Fruit fly (Drosophila melanogaster): ENCODE measurements around the gene Grl36b.

Gene Grl36b

dm6 chr2L:18148552-18149219 lies 23.1 kb upstream of the Grl36b start (continued):
- TF ChIP-seq CG13287 (GFP tag; IDR thresholded peaks at IDR 0.05; ENCODE audit: partially characterized antibody) (no peak), HmgD (GFP tag; optimal IDR thresholded peaks at IDR 0.05) (no peak), Mrtf (GFP tag; IDR thresholded peaks at IDR 0.05) (peak; percentile 62; the same call in 2 of the 3 replicates), NK7.1 (GFP tag; optimal IDR thresholded peaks at IDR 0.05) (no peak), corto (GFP tag; optimal IDR thresholded peaks at IDR 0.05) (no peak), sima (GFP tag; optimal IDR thresholded peaks at IDR 0.05) (no peak), Doc2 (GFP tag; IDR thresholded peaks at IDR 0.05) (no peak), run (tag; optimal IDR thresholded peaks at IDR 0.05) (peak; percentile 45), CG1603 (tag; optimal IDR thresholded peaks at IDR 0.05) (peak; percentile 68), CG14860 (GFP tag; IDR thresholded peaks at IDR 0.05; ENCODE audit: partially characterized antibody) (no peak), unpg (GFP tag; optimal IDR thresholded peaks at IDR 0.05) (peak; percentile 41), CG15269 (tag; optimal IDR thresholded peaks at IDR 0.05) (peak; percentile 40), CG30403 (GFP tag; optimal IDR thresholded peaks at IDR 0.05) (no peak), CG2678 (tag; optimal IDR thresholded peaks at IDR 0.05) (peak; percentile 78), Awh (GFP tag; IDR thresholded peaks at IDR 0.05) (peak; percentile 78), Atf3 (GFP tag; optimal IDR thresholded peaks at IDR 0.05) (peak; percentile 4), chif (GFP tag; optimal IDR thresholded peaks at IDR 0.05) (peak in 1 of 2 experiments; percentile 74), unc-4 (GFP tag; IDR thresholded peaks at IDR 0.05; ENCODE audit: partially characterized antibody) (no peak), CG7556 (GFP tag; optimal IDR thresholded peaks at IDR 0.05) (peak; percentile 41), CG14710 (tag; optimal IDR thresholded peaks at IDR 0.05) (peak; percentile 47), CG1529 (GFP tag; optimal IDR thresholded peaks at IDR 0.05) (peak; percentile 68), CG10267 (tag; optimal IDR thresholded peaks at IDR 0.05) (peak; percentile 22), psq (GFP tag; optimal IDR thresholded peaks at IDR 0.05) (peak; percentile 31), trh (GFP tag; optimal IDR thresholded peaks at IDR 0.05) (peak; percentile 1), Max (GFP tag; optimal IDR thresholded peaks at IDR 0.05) (no peak), CG34224 (GFP tag; IDR thresholded peaks at IDR 0.05; ENCODE audit: partially characterized antibody) (no peak), CG15601 (tag; optimal IDR thresholded peaks at IDR 0.05) (peak; percentile 67), zen2 (GFP tag; IDR thresholded peaks at IDR 0.05; ENCODE audit: partially characterized antibody) (no peak), E2f1 (GFP tag; IDR thresholded peaks at IDR 0.05) (no peak), CG13123 (GFP tag; optimal IDR thresholded peaks at IDR 0.05) (peak; percentile 51), D (optimal IDR thresholded peaks at IDR 0.05) (no peak), D (GFP tag; optimal IDR thresholded peaks at IDR 0.05) (peak; percentile 64), so (GFP tag; IDR thresholded peaks at IDR 0.05) (peak; percentile 82; the same call in 2 of the 3 replicates), CG12769 (tag; optimal IDR thresholded peaks at IDR 0.05) (peak; percentile 51), BtbVII (GFP tag; optimal IDR thresholded peaks at IDR 0.05) (peak; percentile 75), z (GFP tag; IDR thresholded peaks at IDR 0.05) (0 out of 3 replicates have a peak, but pooled peaks have one; percentile 49), NFAT (GFP tag; IDR thresholded peaks at IDR 0.05) (peak; percentile 76), Oli (tag; optimal IDR thresholded peaks at IDR 0.05) (peak; percentile 22), CG13894 (tag; optimal IDR thresholded peaks at IDR 0.05) (peak; percentile 63), CG15011 (GFP tag; optimal IDR thresholded peaks at IDR 0.05) (peak; percentile 71), CG18476 (GFP tag; optimal IDR thresholded peaks at IDR 0.05) (no peak), CG7357 (GFP tag; IDR thresholded peaks at IDR 0.05) (no peak), CTCF (GFP tag; optimal IDR thresholded peaks at IDR 0.05) (peak; percentile 6), bowl (GFP tag; IDR thresholded peaks at IDR 0.05) (no peak), Deaf1 (tag; optimal IDR thresholded peaks at IDR 0.05) (peak; percentile 32), pros (GFP tag; optimal IDR thresholded peaks at IDR 0.05) (no peak), Dll (GFP tag; IDR thresholded peaks at IDR 0.05; ENCODE audit: partially characterized antibody) (no peak), Dek (tag; optimal IDR thresholded peaks at IDR 0.05) (peak; percentile 28), CG16779 (GFP tag; IDR thresholded peaks at IDR 0.05) (peak; percentile 43; the same call in 1 of the 2 replicates), mld (GFP tag; IDR thresholded peaks at IDR 0.05; ENCODE audit: partially characterized antibody) (no peak)
